Fruit fly (Drosophila melanogaster) whole organism, embryonic: Measurements from ENCODE around the gene heix.

Experiments
- Asciz ChIP-seq: fragments of 200-800 bp; sonication (Bioruptor generic); optimal IDR thresholded peaks from 2 replicates; lab custom pipeline; 2017; ENCODE audit warnings: missing biosample characterization, mild to moderate bottlenecking, missing genetic modification characterization, missing genetic modification reagents
- Atf-2 ChIP-seq: fragments of 200-800 bp; sonication (Bioruptor generic); optimal IDR thresholded peaks from 2 replicates; lab custom pipeline; 2016; ENCODE audit warnings: missing biosample characterization, missing genetic modification characterization
- Bgb ChIP-seq: fragments of 200-800 bp; sonication (Bioruptor generic); IDR thresholded peaks from 2 replicates; pipeline ENCODE4 v1.3.6; 2022; ENCODE audit warnings: missing biosample characterization, missing genetic modification characterization; ENCODE audit not compliant: partially characterized antibody
- CG10209 ChIP-seq: fragments of 200-800 bp; sonication (Bioruptor generic); optimal IDR thresholded peaks from 3 replicates; lab custom pipeline; 2017; ENCODE audit warnings: missing biosample characterization, mild to moderate bottlenecking, missing genetic modification characterization, missing genetic modification reagents
- CG1024 ChIP-seq: fragments of 200-800 bp; sonication (Bioruptor generic); IDR thresholded peaks from 2 replicates; pipeline ENCODE4 v1.3.6; 2022; ENCODE audit warnings: missing biosample characterization, missing genetic modification characterization
- CG10959 ChIP-seq: fragments of 200-800 bp; sonication (Bioruptor generic); IDR thresholded peaks from 2 replicates; pipeline ENCODE4 v1.3.6; 2022; ENCODE audit warnings: missing biosample characterization, missing genetic modification characterization
- CG11504 ChIP-seq: fragments of 200-800 bp; sonication (Bioruptor generic); optimal IDR thresholded peaks from 3 replicates; lab custom pipeline; 2019; ENCODE audit warnings: missing biosample characterization, mild to moderate bottlenecking, missing genetic modification characterization, moderate library complexity
- CG12071 ChIP-seq: fragments of 200-800 bp; sonication (Bioruptor generic); optimal IDR thresholded peaks from 3 replicates; lab custom pipeline; 2018; ENCODE audit warnings: missing biosample characterization, mild to moderate bottlenecking, missing genetic modification characterization
- CG12236 ChIP-seq: fragments of 200-800 bp; sonication (Bioruptor generic); optimal IDR thresholded peaks from 2 replicates; lab custom pipeline; 2016; ENCODE audit warnings: missing biosample characterization, missing genetic modification characterization
- CG12769 ChIP-seq: fragments of 200-800 bp; sonication (Bioruptor generic); optimal IDR thresholded peaks from 2 replicates; lab custom pipeline; 2019; ENCODE audit warnings: missing biosample characterization, mild to moderate bottlenecking, missing genetic modification characterization, moderate library complexity
- CG13296 ChIP-seq: fragments of 200-800 bp; sonication (Bioruptor generic); optimal IDR thresholded peaks from 3 replicates; lab custom pipeline; 2018; ENCODE audit warnings: missing biosample characterization, mild to moderate bottlenecking, missing genetic modification characterization
- CG14050 ChIP-seq: fragments of 200-800 bp; sonication (Bioruptor generic); IDR thresholded peaks from 3 replicates; pipeline ENCODE4 v1.3.6; 2022; ENCODE audit warnings: missing biosample characterization, missing genetic modification characterization
- CG14667 ChIP-seq: fragments of 200-800 bp; sonication (Bioruptor generic); IDR thresholded peaks from 2 replicates; pipeline ENCODE4 v1.3.6; 2022; ENCODE audit warnings: missing biosample characterization, missing genetic modification characterization
- CG17802 ChIP-seq: fragments of 200-800 bp; sonication (Bioruptor generic); optimal IDR thresholded peaks from 2 replicates; lab custom pipeline; 2018; ENCODE audit warnings: missing biosample characterization, mild to moderate bottlenecking, missing genetic modification characterization, moderate library complexity
- CG18011 ChIP-seq: fragments of 200-800 bp; sonication (Bioruptor generic); optimal IDR thresholded peaks from 2 replicates; lab custom pipeline; 2017; ENCODE audit warnings: missing biosample characterization, missing genetic modification characterization, mild to moderate bottlenecking, moderate library complexity, missing genotype
- CG18476 ChIP-seq: fragments of 200-800 bp; sonication (Bioruptor generic); optimal IDR thresholded peaks from 2 replicates; lab custom pipeline; 2016; ENCODE audit warnings: missing biosample characterization, mild to moderate bottlenecking, missing genetic modification characterization
- CG2120 ChIP-seq: fragments of 200-800 bp; sonication (Bioruptor generic); optimal IDR thresholded peaks from 3 replicates; lab custom pipeline; 2016; ENCODE audit warnings: missing biosample characterization, missing genetic modification characterization
- CG30020 ChIP-seq: fragments of 200-800 bp; optimal IDR thresholded peaks from 2 replicates; lab custom pipeline; 2019; ENCODE audit warnings: missing biosample characterization, mild to moderate bottlenecking, missing genetic modification characterization, moderate library complexity
- CG30403 ChIP-seq: fragments of 200-800 bp; sonication (Bioruptor generic); optimal IDR thresholded peaks from 3 replicates; lab custom pipeline; 2016; ENCODE audit warnings: missing biosample characterization, missing genetic modification characterization
- CG4854 ChIP-seq: fragments of 200-800 bp; sonication (Bioruptor generic); optimal IDR thresholded peaks from 2 replicates; lab custom pipeline; 2016; ENCODE audit warnings: missing biosample characterization, missing genetic modification characterization, inconsistent platforms
- CG8765 ChIP-seq: fragments of 200-800 bp; sonication (Bioruptor generic); IDR thresholded peaks from 2 replicates; pipeline ENCODE4 v1.3.6; 2022; ENCODE audit warnings: missing biosample characterization, missing genetic modification characterization
- CG9609 ChIP-seq: fragments of 200-800 bp; sonication (Bioruptor generic); optimal IDR thresholded peaks from 3 replicates; lab custom pipeline; 2016; ENCODE audit warnings: missing biosample characterization, missing genetic modification characterization
- CTCF ChIP-seq: fragments of 200-800 bp; sonication (Bioruptor generic); optimal IDR thresholded peaks from 2 replicates; lab custom pipeline; 2017; ENCODE audit warnings: missing biosample characterization, mild to moderate bottlenecking, missing genetic modification characterization, moderate library complexity
- E2f1 ChIP-seq: fragments of 200-800 bp; sonication (Bioruptor generic); IDR thresholded peaks from 2 replicates; pipeline ENCODE4 v1.3.6; 2022; ENCODE audit warnings: missing biosample characterization, missing genetic modification characterization
- Fer2 ChIP-seq: fragments of 200-800 bp; sonication (Bioruptor generic); optimal IDR thresholded peaks from 2 replicates; lab custom pipeline; 2018; ENCODE audit warnings: missing biosample characterization, mild to moderate bottlenecking, missing genetic modification characterization, moderate library complexity
- Gug ChIP-seq: fragments of 200-800 bp; sonication (Bioruptor generic); IDR thresholded peaks from 4 replicates; pipeline ENCODE4 v1.3.6; 2022; ENCODE audit warnings: missing biosample characterization, missing genetic modification characterization
- H15 ChIP-seq: fragments of 200-800 bp; sonication (Bioruptor generic); IDR thresholded peaks from 3 replicates; pipeline ENCODE4 v1.3.6; 2022; ENCODE audit warnings: missing biosample characterization, missing genetic modification characterization
- Meics ChIP-seq: fragments of 200-800 bp; sonication (Bioruptor generic); optimal IDR thresholded peaks from 2 replicates; lab custom pipeline; 2017; ENCODE audit warnings: missing biosample characterization, mild to moderate bottlenecking, missing genetic modification characterization
- Neu2 ChIP-seq: fragments of 200-800 bp; sonication (Bioruptor generic); optimal IDR thresholded peaks from 3 replicates; lab custom pipeline; 2016; ENCODE audit warnings: missing biosample characterization, missing genetic modification characterization, borderline replicate concordance
- Nf-YA ChIP-seq: fragments of 200-800 bp; sonication (Bioruptor generic); IDR thresholded peaks from 2 replicates; pipeline ENCODE4 v1.3.6; 2022; ENCODE audit warnings: missing biosample characterization, missing genetic modification characterization
- Nf-YC ChIP-seq: fragments of 200-800 bp; optimal IDR thresholded peaks from 3 replicates; lab custom pipeline; 2019; ENCODE audit warnings: missing biosample characterization, mild to moderate bottlenecking, missing genetic modification characterization, moderate library complexity
- TFAM ChIP-seq: fragments of 200-800 bp; sonication (Bioruptor generic); optimal IDR thresholded peaks from 2 replicates; lab custom pipeline; 2017; ENCODE audit warnings: missing biosample characterization, missing genetic modification characterization, inconsistent platforms
- amos ChIP-seq: fragments of 200-800 bp; sonication (Bioruptor generic); IDR thresholded peaks from 2 replicates; pipeline ENCODE4 v1.3.6; 2022; ENCODE audit warnings: missing biosample characterization, missing genetic modification characterization; ENCODE audit not compliant: partially characterized antibody
- crc ChIP-seq: fragments of 200-800 bp; sonication (Bioruptor generic); optimal IDR thresholded peaks from 2 replicates; lab custom pipeline; 2016; ENCODE audit warnings: missing biosample characterization, missing genetic modification characterization
- dan ChIP-seq: fragments of 200-800 bp; sonication (Bioruptor generic); IDR thresholded peaks from 2 replicates; pipeline ENCODE4 v1.3.6; 2022; ENCODE audit warnings: missing biosample characterization, missing genetic modification characterization
- dpn ChIP-seq, 2 experiments: fragments of 200-800 bp; sonication (Bioruptor generic); optimal IDR thresholded peaks; 3 replicates each; lab custom pipeline; 2016; ENCODE audit warnings: missing biosample characterization in 2 of 2, missing genetic modification characterization in 2 of 2
- ems ChIP-seq: fragments of 200-800 bp; sonication (Bioruptor generic); optimal IDR thresholded peaks from 3 replicates; lab custom pipeline; 2016; ENCODE audit warnings: missing biosample characterization, missing genetic modification characterization
- fd64A ChIP-seq: fragments of 200-800 bp; sonication (Bioruptor generic); optimal IDR thresholded peaks from 3 replicates; lab custom pipeline; 2018; ENCODE audit warnings: missing biosample characterization, mild to moderate bottlenecking, missing genetic modification characterization
- fd96Cb ChIP-seq: fragments of 200-800 bp; sonication (Bioruptor generic); optimal IDR thresholded peaks from 2 replicates; lab custom pipeline; 2018; ENCODE audit warnings: missing biosample characterization, mild to moderate bottlenecking, missing genetic modification characterization, moderate library complexity
- fru ChIP-seq: fragments of >200 bp; optimal IDR thresholded peaks from 2 replicates; lab custom pipeline; 2017
- hbn ChIP-seq: fragments of 200-800 bp; sonication (Bioruptor generic); IDR thresholded peaks from 2 replicates; pipeline ENCODE4 v1.3.6; 2022; ENCODE audit warnings: missing biosample characterization, missing genetic modification characterization; ENCODE audit not compliant: partially characterized antibody
- ken ChIP-seq: fragments of 200-800 bp; sonication (Bioruptor generic); IDR thresholded peaks from 3 replicates; pipeline ENCODE4 v1.3.6; 2022; ENCODE audit warnings: missing biosample characterization, missing genetic modification characterization
- knrl ChIP-seq: fragments of 200-800 bp; sonication (Bioruptor generic); IDR thresholded peaks from 3 replicates; pipeline ENCODE4 v1.3.6; 2022; ENCODE audit warnings: missing biosample characterization, missing genetic modification characterization; ENCODE audit not compliant: partially characterized antibody
- mam ChIP-seq: fragments of 200-800 bp; sonication (Bioruptor generic); optimal IDR thresholded peaks from 3 replicates; lab custom pipeline; 2016; ENCODE audit warnings: missing biosample characterization, missing genetic modification characterization
- nerfin-1 ChIP-seq: fragments of 200-800 bp; sonication (Bioruptor generic); optimal IDR thresholded peaks from 3 replicates; lab custom pipeline; 2019; ENCODE audit warnings: missing biosample characterization, mild to moderate bottlenecking, missing genetic modification characterization, moderate library complexity
- pho ChIP-seq: fragments of 200-800 bp; sonication (Bioruptor generic); optimal IDR thresholded peaks from 2 replicates; lab custom pipeline; 2016; ENCODE audit warnings: missing biosample characterization, missing genetic modification characterization
- ranshi ChIP-seq: fragments of 200-800 bp; sonication (Bioruptor generic); IDR thresholded peaks from 2 replicates; pipeline ENCODE4 v1.3.6; 2022; ENCODE audit warnings: missing biosample characterization, missing genetic modification characterization
- schlank ChIP-seq: fragments of 200-800 bp; sonication (Bioruptor generic); optimal IDR thresholded peaks from 2 replicates; lab custom pipeline; 2018; ENCODE audit warnings: missing biosample characterization, mild to moderate bottlenecking, missing genetic modification characterization
- toy ChIP-seq: fragments of 200-800 bp; sonication (Bioruptor generic); IDR thresholded peaks from 2 replicates; pipeline ENCODE4 v1.3.6; 2022; ENCODE audit warnings: missing biosample characterization, missing genetic modification characterization
- unpg ChIP-seq: fragments of 200-800 bp; sonication (Bioruptor generic); optimal IDR thresholded peaks from 3 replicates; lab custom pipeline; 2018; ENCODE audit warnings: missing biosample characterization, mild to moderate bottlenecking, missing genetic modification characterization, moderate library complexity
- zen2 ChIP-seq: fragments of 200-800 bp; sonication (Bioruptor generic); IDR thresholded peaks from 3 replicates; pipeline ENCODE4 v1.3.6; 2022; ENCODE audit warnings: missing biosample characterization, missing genetic modification characterization; ENCODE audit not compliant: partially characterized antibody

The heix gene

dm6 chr2L:16279774-16280252 is 19.8 kb downstream of the heix start (continued):
- TF ChIP-seq CG10209 (GFP tag; lab: Kevin White, UChicago) (peak; percentile 93), schlank (peak; percentile 45), CG1024 (peak; percentile 56; the same call in 1 of the 2 replicates), fru (lab: Kevin White, UChicago) (no peak), CG30020 (peak; percentile 75), ken (peak; percentile 79; the same call in 2 of the 3 replicates), CG14667 (GFP tag; lab: Robert Waterston, UW) (peak; percentile 55; the same call in 1 of the 2 replicates), CG18476 (GFP tag; lab: Kevin White, UChicago) (peak; percentile 79), CG30403 (GFP tag; lab: Kevin White, UChicago) (peak; percentile 96), Nf-YA (0 out of 2 replicates have a peak, but pooled peaks have one; percentile 12), E2f1 (GFP tag; lab: Robert Waterston, UW) (peak; percentile 59), CG11504 (tag; lab: Kevin White, UChicago) (peak; percentile 96), CTCF (peak; percentile 63), H15 (peak; percentile 74; the same call in 2 of the 3 replicates), dan (no peak), Atf-2 (peak; percentile 86), unpg (GFP tag; lab: Kevin White, UChicago) (peak; percentile 94), mam (GFP tag; lab: Kevin White, UChicago) (peak; percentile 80), fd64A (GFP tag; lab: Kevin White, UChicago) (peak; percentile 81), CG14050 (GFP tag; lab: Robert Waterston, UW) (peak; percentile 82), crc (GFP tag; lab: Kevin White, UChicago) (peak; percentile 11), toy (GFP tag; lab: Robert Waterston, UW) (no peak), Bgb (GFP tag; lab: Robert Waterston, UW) (no peak), CG18011 (GFP tag; lab: Kevin White, UChicago) (peak; percentile 71), TFAM (GFP tag; lab: Kevin White, UChicago) (peak; percentile 42), hbn (GFP tag; lab: Robert Waterston, UW) (no peak), CG9609 (GFP tag; lab: Kevin White, UChicago) (peak; percentile 68), CG10959 (GFP tag; lab: Robert Waterston, UW) (peak; percentile 33; the same call in 1 of the 2 replicates), Asciz (GFP tag; lab: Kevin White, UChicago) (peak; percentile 96), CG12769 (tag; lab: Kevin White, UChicago) (peak; percentile 73), zen2 (GFP tag; lab: Robert Waterston, UW) (no peak), nerfin-1 (peak; percentile 89), CG12071 (peak; percentile 87), dpn (GFP tag; optimal IDR thresholded peaks at IDR 0.05; lab: Kevin White, UChicago) (peak; percentile 89 to 92), Fer2 (tag; lab: Kevin White, UChicago) (peak; percentile 47), CG4854 (GFP tag; lab: Kevin White, UChicago) (peak; percentile 84), CG12236 (GFP tag; lab: Kevin White, UChicago) (peak; percentile 81), Gug (peak; percentile 61; the same call in 2 of the 4 replicates), Neu2 (GFP tag; lab: Kevin White, UChicago) (no peak), fd96Cb (peak; percentile 96), CG2120 (GFP tag; lab: Kevin White, UChicago) (peak; percentile 65), Meics (GFP tag; lab: Kevin White, UChicago) (peak; percentile 83), Nf-YC (tag; lab: Kevin White, UChicago) (peak; percentile 81), CG13296 (GFP tag; lab: Kevin White, UChicago) (peak; percentile 87), pho (GFP tag; lab: Kevin White, UChicago) (peak; percentile 40), CG17802 (tag; lab: Kevin White, UChicago) (peak; percentile 74), ranshi (GFP tag; lab: Robert Waterston, UW) (peak; percentile 69), ems (GFP tag; lab: Kevin White, UChicago) (peak; percentile 88), CG8765 (GFP tag; lab: Robert Waterston, UW) (no peak), amos (peak; percentile 30; the same call in 1 of the 2 replicates), knrl (GFP tag; lab: Robert Waterston, UW) (no peak)
